Worm (Caenorhabditis elegans) whole organism, midembryonic: Measurements from ENCODE around the gene srbc-62.

Experiments
- T22C8.4 ChIP-seq: fragments of 200-800 bp; sonication (Bioruptor generic); IDR thresholded peaks from 2 replicates; pipeline ENCODE4 v1.3.6; 2022; ENCODE audit warnings: missing genetic modification characterization, missing compliant biosample characterization
- cog-1 ChIP-seq: sonication (generic microtip); optimal IDR thresholded peaks from 2 replicates; lab custom pipeline; 2016; ENCODE audit warnings: missing genetic modification characterization, missing compliant biosample characterization
- flt-1 ChIP-seq: fragments of 200-800 bp; sonication (Bioruptor generic); IDR thresholded peaks from 2 replicates; pipeline ENCODE4 v1.3.6; 2022; ENCODE audit warnings: missing genetic modification characterization, missing compliant biosample characterization
- klf-2 ChIP-seq: fragments of 200-800 bp; sonication (Bioruptor generic); conservative IDR thresholded peaks from 2 replicates; pipeline ENCODE4 v1.3.6; 2022; ENCODE audit warnings: missing genetic modification reagents, missing genetic modification characterization, missing compliant biosample characterization
- med-1 ChIP-seq: sonication (generic microtip); optimal IDR thresholded peaks from 2 replicates; lab custom pipeline; 2017; ENCODE audit warnings: missing genetic modification characterization, mild to moderate bottlenecking, missing compliant biosample characterization, antibody characterized with exemption, missing genetic modification reagents; ENCODE audit not compliant: insufficient read depth
- ref-1 ChIP-seq: fragments of 200-800 bp; sonication (Bioruptor generic); conservative IDR thresholded peaks from 2 replicates; pipeline ENCODE4 v1.3.6; 2022; ENCODE audit warnings: missing genetic modification reagents, missing genetic modification characterization, missing compliant biosample characterization
- tab-1 ChIP-seq: fragments of 200-800 bp; sonication (Bioruptor generic); IDR thresholded peaks from 2 replicates; pipeline ENCODE4 v1.3.6; 2022; ENCODE audit warnings: missing genetic modification characterization, missing compliant biosample characterization
- ztf-23 ChIP-seq: fragments of 200-800 bp; sonication (Bioruptor generic); IDR thresholded peaks from 2 replicates; pipeline ENCODE4 v1.3.6; 2022; ENCODE audit warnings: missing genetic modification reagents, missing genetic modification characterization, missing compliant biosample characterization
- ztf-29 ChIP-seq: fragments of 200-800 bp; sonication (Bioruptor generic); IDR thresholded peaks from 2 replicates; pipeline ENCODE4 v1.3.6; 2022; ENCODE audit warnings: missing genetic modification reagents, missing genetic modification characterization, missing compliant biosample characterization

Gene srbc-62

ce11 chrV:17225389-17225788 lies 7.6 kb downstream of the srbc-62 start, which contains the start of gene scl-25:
scl-25 (plus strand) TSS chrV:17225689.
- TF ChIP-seq T22C8.4 (no peak), med-1 (GFP tag; lab: Kevin White, UChicago) (no peak), flt-1 (no peak), ref-1 (GFP tag; lab: Robert Waterston, UW) (no peak), klf-2 (GFP tag; lab: Robert Waterston, UW) (no peak), ztf-23 (GFP tag; lab: Robert Waterston, UW) (no peak), tab-1 (GFP tag; lab: Robert Waterston, UW) (no peak), ztf-29 (GFP tag; lab: Robert Waterston, UW) (no peak), cog-1 (tag; lab: Kevin White, UChicago) (no peak)

DNA sequence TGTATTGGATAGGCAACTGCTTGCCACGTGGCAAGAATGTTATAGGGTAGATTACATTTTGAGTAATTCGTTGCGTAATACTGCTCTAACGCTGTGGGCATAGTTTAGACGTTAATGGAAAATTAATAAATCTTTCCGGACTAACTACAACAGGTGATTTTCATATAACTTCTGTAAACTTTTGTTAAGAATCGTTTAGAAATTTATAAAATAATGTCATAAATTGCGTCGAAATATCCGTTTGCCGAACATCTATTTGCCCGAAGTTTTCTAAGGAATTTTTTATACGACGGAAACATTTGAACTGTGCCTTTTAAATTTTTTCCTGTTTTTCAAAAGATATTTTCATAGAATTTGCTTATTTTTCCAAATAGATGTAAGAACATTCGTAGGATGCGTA lies 8.3 kb downstream of the srbc-62 start, which contains the start of gene srh-112:
TSS of gene srh-112 (minus strand) at position 101 of the 400 bp plus-strand sequence.
- TF ChIP-seq ref-1 (GFP tag; lab: Robert Waterston, UW) (no peak), cog-1 (tag; lab: Kevin White, UChicago) (no peak), med-1 (GFP tag; lab: Kevin White, UChicago) (no peak), tab-1 (GFP tag; lab: Robert Waterston, UW) (no peak), T22C8.4 (no peak), ztf-29 (GFP tag; lab: Robert Waterston, UW) (no peak), klf-2 (GFP tag; lab: Robert Waterston, UW) (no peak)

DNA sequence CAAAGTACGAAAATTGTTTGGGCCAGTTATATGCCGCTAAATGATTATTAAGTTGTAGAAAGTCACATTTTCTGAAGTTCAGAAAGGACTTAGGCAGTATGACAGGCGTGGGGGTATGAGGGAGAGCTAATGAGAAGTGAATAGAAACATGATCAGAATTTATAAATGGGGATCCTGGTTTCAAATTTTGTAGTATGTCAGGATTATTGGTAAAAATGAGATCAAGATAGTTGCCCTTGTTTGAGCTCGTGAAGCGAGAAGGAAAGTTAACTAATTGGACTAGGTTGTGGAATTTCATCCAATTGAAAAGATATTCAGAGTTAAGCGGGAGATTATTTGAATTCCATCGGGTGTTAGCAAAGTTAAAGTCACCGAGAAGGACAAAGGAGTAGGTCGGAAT lies 14.6 kb downstream of the srbc-62 start:
- TF ChIP-seq tab-1 (GFP tag; lab: Robert Waterston, UW) (no peak), ztf-29 (GFP tag; lab: Robert Waterston, UW) (no peak), ref-1 (GFP tag; lab: Robert Waterston, UW) (no peak), flt-1 (no peak), cog-1 (tag; lab: Kevin White, UChicago) (no peak), klf-2 (GFP tag; lab: Robert Waterston, UW) (no peak), T22C8.4 (no peak), med-1 (GFP tag; lab: Kevin White, UChicago) (no peak), ztf-23 (GFP tag; lab: Robert Waterston, UW) (no peak)

DNA sequence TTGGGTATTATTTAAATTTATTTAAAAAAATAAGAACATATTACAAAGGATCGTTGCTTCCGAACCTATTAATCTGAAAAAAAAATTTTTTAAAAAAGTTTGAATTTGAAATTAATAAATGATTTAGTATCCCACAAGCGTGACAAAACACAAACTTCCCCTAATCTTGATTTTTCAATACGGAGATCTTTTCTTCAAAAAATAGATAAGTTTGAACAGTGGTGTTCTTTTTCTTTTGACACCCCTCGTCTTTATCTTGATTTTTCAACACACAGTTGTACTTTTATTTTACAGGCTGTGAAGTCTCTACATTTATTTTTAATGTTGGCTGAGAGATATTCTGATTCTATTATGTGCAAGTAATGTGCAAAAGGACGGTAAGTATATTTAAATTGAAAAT lies 18.6 kb downstream of the srbc-62 start, which contains the start of gene T19C9.10:
TSS of gene T19C9.10 (plus strand) at position 248 of the 400 bp plus-strand sequence.
- TF ChIP-seq klf-2 (GFP tag; lab: Robert Waterston, UW), result no peak
- TF ChIP-seq ztf-29 (GFP tag; lab: Robert Waterston, UW), result no peak
- no peak for TF ChIP-seq med-1 (GFP tag; lab: Kevin White, UChicago)
- no peak for TF ChIP-seq T22C8.4
- TF ChIP-seq tab-1 (GFP tag; lab: Robert Waterston, UW), result no peak
- no peak for TF ChIP-seq ztf-23 (GFP tag; lab: Robert Waterston, UW)
- TF ChIP-seq flt-1, result no peak
- no peak for TF ChIP-seq ref-1 (GFP tag; lab: Robert Waterston, UW)
- TF ChIP-seq cog-1 (tag; lab: Kevin White, UChicago), result no peak

- no peak for TF ChIP-seq med-1 (GFP tag; lab: Kevin White, UChicago)
- TF ChIP-seq cog-1 (tag; lab: Kevin White, UChicago), result no peak
- TF ChIP-seq T22C8.4, result no peak
- TF ChIP-seq ztf-29 (GFP tag; lab: Robert Waterston, UW), result no peak
- TF ChIP-seq klf-2 (GFP tag; lab: Robert Waterston, UW), result no peak
- no peak for TF ChIP-seq ztf-23 (GFP tag; lab: Robert Waterston, UW)
- TF ChIP-seq ref-1 (GFP tag; lab: Robert Waterston, UW), result no peak
- TF ChIP-seq flt-1, result no peak
- no peak for TF ChIP-seq tab-1 (GFP tag; lab: Robert Waterston, UW)
Measured at ce11 chrV:17238799-17239198, 21.0 kb downstream of the srbc-62 start, which contains the start of gene T19C9.8. T19C9.8 (plus strand) TSS chrV:17239097.

- no peak for TF ChIP-seq cog-1 (tag; lab: Kevin White, UChicago)
- TF ChIP-seq ztf-29 (GFP tag; lab: Robert Waterston, UW), result no peak
- TF ChIP-seq ref-1 (GFP tag; lab: Robert Waterston, UW), result no peak
- TF ChIP-seq T22C8.4, result no peak
- no peak for TF ChIP-seq flt-1
- TF ChIP-seq klf-2 (GFP tag; lab: Robert Waterston, UW), result no peak
- no peak for TF ChIP-seq tab-1 (GFP tag; lab: Robert Waterston, UW)
- TF ChIP-seq med-1 (GFP tag; lab: Kevin White, UChicago), result no peak
- no peak for TF ChIP-seq ztf-23 (GFP tag; lab: Robert Waterston, UW)
Measured at ce11 chrV:17240579-17241277, 22.9 kb downstream of the srbc-62 start.

ce11 chrV:17241278-17241661 lies 23.5 kb downstream of the srbc-62 start:
- TF ChIP-seq klf-2 (GFP tag; lab: Robert Waterston, UW) (no peak), med-1 (GFP tag; lab: Kevin White, UChicago) (no peak), ztf-23 (GFP tag; lab: Robert Waterston, UW) (no peak), T22C8.4 (no peak), flt-1 (no peak), ztf-29 (GFP tag; lab: Robert Waterston, UW) (no peak)

ce11 chrV:17242552-17242951 lies 24.8 kb downstream of the srbc-62 start, which contains the start of gene Y68A4B.3:
Y68A4B.3 (minus strand) TSS chrV:17242652.
- no peak for TF ChIP-seq flt-1
- TF ChIP-seq ztf-29 (GFP tag; lab: Robert Waterston, UW), result no peak
- no peak for TF ChIP-seq cog-1 (tag; lab: Kevin White, UChicago)
- no peak for TF ChIP-seq klf-2 (GFP tag; lab: Robert Waterston, UW)
- TF ChIP-seq ztf-23 (GFP tag; lab: Robert Waterston, UW), result no peak
- TF ChIP-seq tab-1 (GFP tag; lab: Robert Waterston, UW), result no peak
- no peak for TF ChIP-seq T22C8.4
- TF ChIP-seq ref-1 (GFP tag; lab: Robert Waterston, UW), result no peak
- TF ChIP-seq med-1 (GFP tag; lab: Kevin White, UChicago), result no peak

ce11 chrV:17243016-17243415 lies 25.2 kb downstream of the srbc-62 start:
- no peak for TF ChIP-seq ref-1 (GFP tag; lab: Robert Waterston, UW)
- no peak for TF ChIP-seq ztf-23 (GFP tag; lab: Robert Waterston, UW)
- TF ChIP-seq T22C8.4, result no peak
- no peak for TF ChIP-seq flt-1
- no peak for TF ChIP-seq ztf-29 (GFP tag; lab: Robert Waterston, UW)
- TF ChIP-seq klf-2 (GFP tag; lab: Robert Waterston, UW), result no peak
- no peak for TF ChIP-seq cog-1 (tag; lab: Kevin White, UChicago)
- no peak for TF ChIP-seq med-1 (GFP tag; lab: Kevin White, UChicago)
- TF ChIP-seq tab-1 (GFP tag; lab: Robert Waterston, UW), result no peak
